Worm (Caenorhabditis elegans) whole organism, midembryonic: ENCODE data around the gene moc-5.

Experiments
- cog-1 ChIP-seq: sonication (generic microtip); optimal IDR thresholded peaks from 2 replicates; lab custom pipeline; 2016; ENCODE audit warnings: missing genetic modification characterization, missing compliant biosample characterization
- klf-2 ChIP-seq: fragments of 200-800 bp; sonication (Bioruptor generic); conservative IDR thresholded peaks from 2 replicates; pipeline ENCODE4 v1.3.6; 2022; ENCODE audit warnings: missing genetic modification reagents, missing genetic modification characterization, missing compliant biosample characterization
- ref-1 ChIP-seq: fragments of 200-800 bp; sonication (Bioruptor generic); conservative IDR thresholded peaks from 2 replicates; pipeline ENCODE4 v1.3.6; 2022; ENCODE audit warnings: missing genetic modification reagents, missing genetic modification characterization, missing compliant biosample characterization
- ztf-23 ChIP-seq: fragments of 200-800 bp; sonication (Bioruptor generic); IDR thresholded peaks from 2 replicates; pipeline ENCODE4 v1.3.6; 2022; ENCODE audit warnings: missing genetic modification reagents, missing genetic modification characterization, missing compliant biosample characterization

DNA sequence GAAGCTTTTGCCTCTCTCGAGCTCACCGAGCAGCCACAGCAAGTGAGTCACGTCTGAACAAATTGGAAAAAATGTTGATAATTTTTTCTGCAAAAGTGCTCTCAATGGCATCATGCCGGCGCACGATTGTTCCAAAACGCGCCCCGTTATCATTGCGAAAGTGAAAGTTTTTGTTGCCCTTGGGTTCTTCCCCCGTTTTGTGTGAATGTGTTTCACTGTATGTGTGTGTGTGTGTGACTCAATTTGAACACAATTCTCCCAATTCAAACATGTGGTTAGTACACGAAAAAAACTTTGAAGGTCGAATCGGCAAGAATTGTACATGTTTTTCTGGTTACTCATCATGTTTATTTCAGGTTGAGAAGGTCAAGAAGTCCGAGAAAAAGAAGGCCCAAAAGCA is 12.7 kb downstream of the moc-5 start:
- TF ChIP-seq ztf-23 (GFP tag; lab: Robert Waterston, UW): no peak
- TF ChIP-seq ref-1 (GFP tag; lab: Robert Waterston, UW): no peak
- TF ChIP-seq klf-2 (GFP tag; lab: Robert Waterston, UW): no peak
- no peak for TF ChIP-seq cog-1
